Fruit fly (Drosophila melanogaster): ENCODE results near the gene CG32815.

- TF ChIP-seq CG7045 (GFP tag; optimal IDR thresholded peaks at IDR 0.05) (peak; percentile 80), ovo (GFP tag; optimal IDR thresholded peaks at IDR 0.05) (peak; percentile 36), pad (GFP tag; optimal IDR thresholded peaks at IDR 0.05) (peak; percentile 72), CG5204 (GFP tag; optimal IDR thresholded peaks at IDR 0.05) (peak; percentile 81), Crg-1 (GFP tag; optimal IDR thresholded peaks at IDR 0.05) (peak; percentile 74), CG14711 (tag; optimal IDR thresholded peaks at IDR 0.05) (peak; percentile 82), toe (GFP tag; optimal IDR thresholded peaks at IDR 0.05) (peak; percentile 68), bab1 (GFP tag; optimal IDR thresholded peaks at IDR 0.05) (peak; percentile 97), kay (GFP tag; ENCODE audit: borderline replicate concordance) (peak; percentile 13)
These were observed 31.4 kb upstream of the CG32815 start for dm6 chrX:900725-901345.
